Fruit fly (Drosophila melanogaster) whole organism, embryonic: ENCODE measurements around the gene CG5973.

Experiments used
- Adf1 ChIP-seq: fragments of 200-800 bp; sonication (Bioruptor generic); IDR thresholded peaks from 2 replicates; pipeline ENCODE4 v1.3.6; 2022; ENCODE audit warnings: missing biosample characterization, missing genetic modification characterization
- Atf6 ChIP-seq: fragments of 200-800 bp; sonication (Bioruptor generic); IDR thresholded peaks from 2 replicates; pipeline ENCODE4 v1.3.6; 2022; ENCODE audit warnings: missing biosample characterization, missing genetic modification characterization
- CG10543 ChIP-seq: fragments of 200-800 bp; sonication (Bioruptor generic); optimal IDR thresholded peaks from 3 replicates; lab custom pipeline; 2017; ENCODE audit warnings: missing biosample characterization, mild to moderate bottlenecking, missing genetic modification characterization, moderate library complexity
- CG11247 ChIP-seq: fragments of 200-800 bp; sonication (Bioruptor generic); IDR thresholded peaks from 2 replicates; pipeline ENCODE4 v1.3.6; 2022; ENCODE audit warnings: missing biosample characterization, missing genetic modification characterization
- CG12769 ChIP-seq: fragments of 200-800 bp; sonication (Bioruptor generic); optimal IDR thresholded peaks from 2 replicates; lab custom pipeline; 2019; ENCODE audit warnings: missing biosample characterization, mild to moderate bottlenecking, missing genetic modification characterization, moderate library complexity
- CG13123 ChIP-seq: fragments of 200-800 bp; sonication (Bioruptor generic); optimal IDR thresholded peaks from 2 replicates; lab custom pipeline; 2016; ENCODE audit warnings: missing biosample characterization, missing genetic modification characterization
- CG14050 ChIP-seq: fragments of 200-800 bp; sonication (Bioruptor generic); IDR thresholded peaks from 3 replicates; pipeline ENCODE4 v1.3.6; 2022; ENCODE audit warnings: missing biosample characterization, missing genetic modification characterization
- CG15514 ChIP-seq: fragments of 200-800 bp; sonication (Bioruptor generic); optimal IDR thresholded peaks from 3 replicates; lab custom pipeline; 2017; ENCODE audit warnings: missing biosample characterization, missing genetic modification characterization, mild to moderate bottlenecking, moderate library complexity, missing genetic modification reagents
- CG15696 ChIP-seq: fragments of 200-800 bp; sonication (Bioruptor generic); optimal IDR thresholded peaks from 2 replicates; lab custom pipeline; 2019; ENCODE audit warnings: missing biosample characterization, mild to moderate bottlenecking, missing genetic modification characterization, moderate library complexity
- CG16815 ChIP-seq: fragments of 200-800 bp; sonication (Bioruptor generic); optimal IDR thresholded peaks from 3 replicates; lab custom pipeline; 2017; ENCODE audit warnings: missing biosample characterization, mild to moderate bottlenecking, missing genetic modification characterization
- CG17361 ChIP-seq: fragments of 200-800 bp; sonication (Bioruptor generic); IDR thresholded peaks from 3 replicates; pipeline ENCODE4 v1.3.6; 2022; ENCODE audit warnings: missing biosample characterization, missing genetic modification characterization
- CG17912 ChIP-seq: fragments of 200-800 bp; sonication (Bioruptor generic); optimal IDR thresholded peaks from 2 replicates; lab custom pipeline; 2018; ENCODE audit warnings: missing biosample characterization, mild to moderate bottlenecking, missing genetic modification characterization
- CG18262 ChIP-seq: fragments of 200-800 bp; optimal IDR thresholded peaks from 3 replicates; lab custom pipeline; 2019; ENCODE audit warnings: missing biosample characterization, mild to moderate bottlenecking, missing genetic modification characterization, moderate library complexity
- CG2712 ChIP-seq: fragments of 200-800 bp; optimal IDR thresholded peaks from 3 replicates; lab custom pipeline; 2019; ENCODE audit warnings: missing biosample characterization, mild to moderate bottlenecking, missing genetic modification characterization, moderate library complexity
- CG31388 ChIP-seq: fragments of 200-800 bp; sonication (Bioruptor generic); optimal IDR thresholded peaks from 2 replicates; lab custom pipeline; 2016; ENCODE audit warnings: missing biosample characterization, missing genetic modification characterization
- CG6791 ChIP-seq: fragments of 200-800 bp; sonication (Bioruptor generic); IDR thresholded peaks from 3 replicates; pipeline ENCODE4 v1.3.6; 2022; ENCODE audit warnings: missing biosample characterization, missing genetic modification characterization; ENCODE audit not compliant: partially characterized antibody
- CG8281 ChIP-seq: fragments of 200-800 bp; sonication (Bioruptor generic); optimal IDR thresholded peaks from 2 replicates; lab custom pipeline; 2018; ENCODE audit warnings: missing biosample characterization, mild to moderate bottlenecking, missing genetic modification characterization, moderate library complexity
- CG8359 ChIP-seq: fragments of 200-800 bp; sonication (Bioruptor generic); optimal IDR thresholded peaks from 2 replicates; lab custom pipeline; 2017; ENCODE audit warnings: missing biosample characterization, mild to moderate bottlenecking, missing genetic modification characterization, borderline replicate concordance
- CG9437 ChIP-seq: fragments of 200-800 bp; sonication (Bioruptor generic); optimal IDR thresholded peaks from 2 replicates; lab custom pipeline; 2018; ENCODE audit warnings: missing biosample characterization, mild to moderate bottlenecking, missing genetic modification characterization
- CG9932 ChIP-seq: fragments of 200-800 bp; sonication (Bioruptor generic); IDR thresholded peaks from 2 replicates; pipeline ENCODE4 v1.3.6; 2022; ENCODE audit warnings: missing biosample characterization, missing genetic modification characterization
- D19A ChIP-seq: fragments of 200-800 bp; optimal IDR thresholded peaks from 3 replicates; lab custom pipeline; 2019; ENCODE audit warnings: missing biosample characterization, mild to moderate bottlenecking, missing genetic modification characterization, moderate library complexity
- Dip2 ChIP-seq: fragments of 200-800 bp; sonication (Bioruptor generic); IDR thresholded peaks from 2 replicates; pipeline ENCODE4 v1.3.6; 2022; ENCODE audit warnings: missing biosample characterization, missing genetic modification characterization
- E2f1 ChIP-seq: fragments of 200-800 bp; sonication (Bioruptor generic); IDR thresholded peaks from 2 replicates; pipeline ENCODE4 v1.3.6; 2022; ENCODE audit warnings: missing biosample characterization, missing genetic modification characterization
- Hey ChIP-seq: fragments of 200-800 bp; sonication (Bioruptor generic); optimal IDR thresholded peaks from 3 replicates; lab custom pipeline; 2018; ENCODE audit warnings: missing biosample characterization, mild to moderate bottlenecking, missing genetic modification characterization
- Lhr ChIP-seq: fragments of 200-800 bp; sonication (Bioruptor generic); optimal IDR thresholded peaks from 3 replicates; lab custom pipeline; 2017; ENCODE audit warnings: mild to moderate bottlenecking, missing biosample characterization, missing genetic modification reagents, missing genetic modification characterization
- Lim3 ChIP-seq: fragments of 200-800 bp; sonication (Bioruptor generic); IDR thresholded peaks from 2 replicates; pipeline ENCODE4 v1.3.6; 2022; ENCODE audit warnings: missing biosample characterization, missing genetic modification characterization
- MTF-1 ChIP-seq: fragments of 200-800 bp; sonication (Bioruptor generic); optimal IDR thresholded peaks from 2 replicates; lab custom pipeline; 2018; ENCODE audit warnings: missing biosample characterization, mild to moderate bottlenecking, missing genetic modification characterization, borderline replicate concordance
- Max ChIP-seq: fragments of 200-800 bp; sonication (Bioruptor generic); optimal IDR thresholded peaks from 2 replicates; lab custom pipeline; 2016; ENCODE audit warnings: missing biosample characterization, mild to moderate bottlenecking, missing genetic modification characterization
- Med ChIP-seq: fragments of 200-800 bp; sonication (Bioruptor generic); peaks from one replicate; lab custom pipeline; 2016; ENCODE audit warnings: missing biosample characterization, missing genetic modification characterization, mild to moderate bottlenecking, inconsistent platforms, moderate library complexity
- Myb ChIP-seq: fragments of 200-800 bp; sonication (Bioruptor generic); optimal IDR thresholded peaks from 2 replicates; lab custom pipeline; 2016; ENCODE audit warnings: missing biosample characterization, missing genetic modification characterization
- Neu2 ChIP-seq: fragments of 200-800 bp; sonication (Bioruptor generic); optimal IDR thresholded peaks from 3 replicates; lab custom pipeline; 2016; ENCODE audit warnings: missing biosample characterization, missing genetic modification characterization, borderline replicate concordance
- Oaz ChIP-seq: fragments of 200-800 bp; sonication (Bioruptor generic); IDR thresholded peaks from 2 replicates; pipeline ENCODE4 v1.3.6; 2022; ENCODE audit warnings: missing biosample characterization, missing genetic modification characterization
- Side ChIP-seq: fragments of 200-800 bp; sonication (Bioruptor generic); optimal IDR thresholded peaks from 2 replicates; lab custom pipeline; 2016; ENCODE audit warnings: missing biosample characterization, missing genetic modification characterization
- Six4 ChIP-seq: fragments of 200-800 bp; sonication (Bioruptor generic); optimal IDR thresholded peaks from 2 replicates; lab custom pipeline; 2016; ENCODE audit warnings: missing biosample characterization, missing genetic modification characterization
- ap ChIP-seq: fragments of 200-800 bp; sonication (Bioruptor generic); IDR thresholded peaks from 2 replicates; pipeline ENCODE4 v1.3.6; 2022; ENCODE audit warnings: missing biosample characterization, missing genetic modification characterization
- cas ChIP-seq: fragments of 200-800 bp; sonication (Bioruptor generic); IDR thresholded peaks from 2 replicates; pipeline ENCODE4 v1.3.6; 2022; ENCODE audit warnings: missing biosample characterization, missing genetic modification characterization
- chinmo ChIP-seq: fragments of 200-800 bp; sonication (Bioruptor generic); IDR thresholded peaks from 4 replicates; pipeline ENCODE4 v1.3.6; 2022; ENCODE audit warnings: missing biosample characterization, missing genetic modification characterization; ENCODE audit not compliant: partially characterized antibody
- chm ChIP-seq: fragments of 200-800 bp; sonication (Bioruptor generic); IDR thresholded peaks from 2 replicates; pipeline ENCODE4 v1.3.6; 2022; ENCODE audit warnings: missing biosample characterization, missing genetic modification characterization
- ci ChIP-seq: fragments of 200-800 bp; sonication (Bioruptor generic); IDR thresholded peaks from 3 replicates; pipeline ENCODE4 v1.3.6; 2022; ENCODE audit warnings: missing biosample characterization, missing genetic modification characterization
- eve ChIP-seq, 2 experiments: fragments of >200 bp; optimal IDR thresholded peaks; 2 replicates each; lab custom pipeline; 2017; ENCODE audit warnings: missing biosample characterization in 2 of 2, missing genetic modification characterization in 2 of 2
- fd64A ChIP-seq: fragments of 200-800 bp; sonication (Bioruptor generic); optimal IDR thresholded peaks from 3 replicates; lab custom pipeline; 2018; ENCODE audit warnings: missing biosample characterization, mild to moderate bottlenecking, missing genetic modification characterization
- grau ChIP-seq: fragments of 200-800 bp; optimal IDR thresholded peaks from 3 replicates; lab custom pipeline; 2019; ENCODE audit warnings: missing biosample characterization, mild to moderate bottlenecking, missing genetic modification characterization, moderate library complexity
- gsb ChIP-seq: fragments of 200-800 bp; sonication (Bioruptor generic); IDR thresholded peaks from 2 replicates; pipeline ENCODE4 v1.3.6; 2022; ENCODE audit warnings: missing biosample characterization, missing genetic modification characterization
- hth ChIP-seq: fragments of >200 bp; optimal IDR thresholded peaks from 2 replicates; lab custom pipeline; 2017; ENCODE audit warnings: inconsistent platforms
- lmd ChIP-seq: fragments of 200-800 bp; sonication (Bioruptor generic); IDR thresholded peaks from 2 replicates; pipeline ENCODE4 v1.3.6; 2022; ENCODE audit warnings: missing biosample characterization, missing genetic modification characterization
- nau ChIP-seq: fragments of 200-800 bp; sonication (Bioruptor generic); optimal IDR thresholded peaks from 3 replicates; lab custom pipeline; 2017; ENCODE audit warnings: missing biosample characterization, mild to moderate bottlenecking, missing genetic modification characterization, missing genetic modification reagents
- pros ChIP-seq: fragments of 200-800 bp; sonication (Bioruptor generic); optimal IDR thresholded peaks from 3 replicates; lab custom pipeline; 2019; ENCODE audit warnings: missing biosample characterization, mild to moderate bottlenecking, missing genetic modification characterization, moderate library complexity
- sens-2 ChIP-seq: fragments of 200-800 bp; sonication (Bioruptor generic); IDR thresholded peaks from 2 replicates; pipeline ENCODE4 v1.3.6; 2022; ENCODE audit warnings: missing biosample characterization, missing genetic modification characterization
- slp2 ChIP-seq: fragments of 200-800 bp; sonication (Bioruptor generic); optimal IDR thresholded peaks from 2 replicates; lab custom pipeline; 2016; ENCODE audit warnings: missing biosample characterization, missing genetic modification characterization
- sr ChIP-seq: fragments of 200-800 bp; sonication (Bioruptor generic); IDR thresholded peaks from 3 replicates; pipeline ENCODE4 v1.3.6; 2022; ENCODE audit warnings: missing biosample characterization, missing genetic modification characterization
- usp ChIP-seq: fragments of >200 bp; optimal IDR thresholded peaks from 2 replicates; lab custom pipeline; 2017; ENCODE audit warnings: missing biosample characterization, missing genetic modification characterization
- wek ChIP-seq: fragments of 200-800 bp; sonication (Bioruptor generic); optimal IDR thresholded peaks from 3 replicates; lab custom pipeline; 2018; ENCODE audit warnings: missing biosample characterization, mild to moderate bottlenecking, missing genetic modification characterization, moderate library complexity

CG5973 gene

dm6 chr2L:7491902-7492301 lies 54.6 kb downstream of the CG5973 start (continued):
- peak; percentile 71 for TF ChIP-seq Atf6 (GFP tag; lab: Robert Waterston, UW)
- no peak for TF ChIP-seq CG31388
- peak; percentile 42 for TF ChIP-seq Six4 (GFP tag; lab: Kevin White, UChicago)
- TF ChIP-seq CG15514 (GFP tag; lab: Kevin White, UChicago): peak; percentile 39
- no peak for TF ChIP-seq pros (GFP tag; lab: Kevin White, UChicago)
- no peak for TF ChIP-seq Lhr
- TF ChIP-seq CG16815 (GFP tag; lab: Kevin White, UChicago): no peak
- TF ChIP-seq Adf1 (GFP tag; lab: Robert Waterston, UW): no peak
- TF ChIP-seq CG8359 (GFP tag; lab: Kevin White, UChicago): no peak
- no peak for TF ChIP-seq CG13123
- TF ChIP-seq ci: 0 out of 3 replicates have a peak, but pooled peaks have one; percentile 29
- no peak for TF ChIP-seq eve (GFP tag; optimal IDR thresholded peaks at IDR 0.05; lab: Kevin White, UChicago)
- peak; percentile 57 for TF ChIP-seq grau (tag; lab: Kevin White, UChicago)
- peak; percentile 35; the same call in 1 of the 2 replicates for TF ChIP-seq Oaz
- no peak for TF ChIP-seq Hey
- TF ChIP-seq Myb: no peak
- 0 out of 2 replicates have a peak, but pooled peaks have one; percentile 26 for TF ChIP-seq ap (GFP tag; lab: Robert Waterston, UW)
- TF ChIP-seq CG17361 (GFP tag; lab: Robert Waterston, UW): peak; percentile 45; the same call in 2 of the 3 replicates
- TF ChIP-seq CG8281: peak; percentile 12
- peak; percentile 81 for TF ChIP-seq Med (GFP tag; lab: Kevin White, UChicago)
- TF ChIP-seq CG18262 (tag; lab: Kevin White, UChicago): peak; percentile 53
- TF ChIP-seq Neu2 (GFP tag; lab: Kevin White, UChicago): no peak
- TF ChIP-seq CG17912 (GFP tag; lab: Kevin White, UChicago): no peak
- no peak for TF ChIP-seq usp (GFP tag; lab: Kevin White, UChicago)
- no peak for TF ChIP-seq hth (lab: Kevin White, UChicago)
- TF ChIP-seq CG15696 (tag; lab: Kevin White, UChicago): no peak
- TF ChIP-seq lmd: peak; percentile 71
- no peak for TF ChIP-seq CG12769 (tag; lab: Kevin White, UChicago)
- TF ChIP-seq CG9932 (GFP tag; lab: Robert Waterston, UW): no peak
- peak; percentile 30; the same call in 2 of the 3 replicates for TF ChIP-seq CG14050 (GFP tag; lab: Robert Waterston, UW)
- no peak for TF ChIP-seq sens-2
- TF ChIP-seq chinmo (GFP tag; lab: Robert Waterston, UW): no peak
- TF ChIP-seq CG10543: no peak
- peak; percentile 37; the same call in 1 of the 2 replicates for TF ChIP-seq CG11247
- TF ChIP-seq CG2712 (tag; lab: Kevin White, UChicago): peak; percentile 79
- no peak for TF ChIP-seq slp2 (GFP tag; lab: Kevin White, UChicago)
- TF ChIP-seq fd64A (GFP tag; lab: Kevin White, UChicago): no peak
- TF ChIP-seq sr (GFP tag; lab: Robert Waterston, UW): no peak
- TF ChIP-seq wek: no peak
- TF ChIP-seq Max (GFP tag; lab: Kevin White, UChicago): peak; percentile 17
- no peak for TF ChIP-seq Side
- no peak for TF ChIP-seq Lim3 (GFP tag; lab: Robert Waterston, UW)
- peak; percentile 72 for TF ChIP-seq E2f1 (GFP tag; lab: Robert Waterston, UW)
- peak; percentile 28 for TF ChIP-seq nau
- TF ChIP-seq cas (GFP tag; lab: Robert Waterston, UW): no peak
- peak; percentile 3 for TF ChIP-seq CG9437
- TF ChIP-seq MTF-1 (GFP tag; lab: Kevin White, UChicago): no peak
- no peak for TF ChIP-seq CG6791 (GFP tag; lab: Robert Waterston, UW)
- TF ChIP-seq gsb (GFP tag; lab: Robert Waterston, UW): no peak
- peak; percentile 50 for TF ChIP-seq D19A (tag; lab: Kevin White, UChicago)
- no peak for TF ChIP-seq chm (GFP tag; lab: Robert Waterston, UW)
- TF ChIP-seq Dip2 (GFP tag; lab: Robert Waterston, UW): no peak
